Worm (Caenorhabditis elegans) whole organism, L3 larva: ENCODE measurements around the gene T05E12.3.

Source experiments
- ZK546.5 ChIP-seq: sonication (generic microtip); optimal IDR thresholded peaks from 2 replicates; lab custom pipeline; 2017; ENCODE audit warnings: missing biosample characterization, missing genetic modification characterization
- ama-1 ChIP-seq: fragments of 150-350 bp; optimal IDR thresholded peaks from 2 replicates; lab custom pipeline; 2018
- ceh-16 ChIP-seq: sonication (generic microtip); optimal IDR thresholded peaks from 2 replicates; lab custom pipeline; 2017; ENCODE audit warnings: missing biosample characterization, missing genetic modification characterization
- ceh-82 ChIP-seq: fragments of 150-350 bp; optimal IDR thresholded peaks from 2 replicates; lab custom pipeline; 2014; ENCODE audit warnings: missing biosample characterization, missing genetic modification characterization
- ceh-9 ChIP-seq: sonication (generic microtip); optimal IDR thresholded peaks from 2 replicates; lab custom pipeline; 2018; ENCODE audit warnings: missing biosample characterization, missing genetic modification characterization
- daf-12 ChIP-seq: fragments of 150-350 bp; optimal IDR thresholded peaks from 2 replicates; lab custom pipeline; 2014; ENCODE audit warnings: missing biosample characterization, missing genetic modification reagents, missing genetic modification characterization
- egl-27 ChIP-seq: sonication (generic microtip); optimal IDR thresholded peaks from 4 replicates; lab custom pipeline; 2017; ENCODE audit warnings: missing biosample characterization, missing genetic modification reagents, missing genetic modification characterization
- elt-1 ChIP-seq: fragments of 150-350 bp; optimal IDR thresholded peaks from 2 replicates; lab custom pipeline; 2014; ENCODE audit warnings: missing biosample characterization, missing genetic modification characterization
- elt-2 ChIP-seq: sonication (generic microtip); optimal IDR thresholded peaks from 2 replicates; lab custom pipeline; 2016; ENCODE audit warnings: missing genetic modification reagents, mild to moderate bottlenecking, missing genetic modification characterization, missing compliant biosample characterization
- elt-3 ChIP-seq, 3 experiments: fragments of 150-350 bp in 1 of 3; sonication (generic microtip) in 2 of 3; optimal IDR thresholded peaks; 2 replicates in 2 of 3; 4 replicates in 1 of 3; lab custom pipeline; 2014 to 2017; ENCODE audit warnings: missing biosample characterization in 3 of 3, missing genetic modification characterization in 3 of 3
- fkh-2 ChIP-seq: fragments of 150-350 bp; optimal IDR thresholded peaks from 2 replicates; lab custom pipeline; 2014; ENCODE audit warnings: missing biosample characterization, missing genetic modification reagents, missing genetic modification characterization
- jun-1 ChIP-seq: fragments of 150-350 bp; optimal IDR thresholded peaks from 2 replicates; lab custom pipeline; 2014; ENCODE audit warnings: missing biosample characterization, missing genetic modification reagents, missing genetic modification characterization
- lin-39 ChIP-seq: fragments of 150-350 bp; optimal IDR thresholded peaks from 2 replicates; lab custom pipeline; 2018; ENCODE audit warnings: missing biosample characterization, missing genetic modification reagents, missing genetic modification characterization
- lsy-12 ChIP-seq: sonication (generic microtip); optimal IDR thresholded peaks from 2 replicates; lab custom pipeline; 2016; ENCODE audit warnings: mild to moderate bottlenecking, missing genetic modification characterization, missing compliant biosample characterization
- mdl-1 ChIP-seq: fragments of 150-350 bp; optimal IDR thresholded peaks from 2 replicates; lab custom pipeline; 2014; ENCODE audit warnings: missing biosample characterization, missing genetic modification characterization
- mml-1 ChIP-seq: fragments of 150-350 bp; sonication (generic microtip); optimal IDR thresholded peaks from 3 replicates; lab custom pipeline; 2014; ENCODE audit warnings: missing biosample characterization, missing genetic modification characterization
- nfya-1 ChIP-seq: sonication (generic microtip); optimal IDR thresholded peaks from 2 replicates; lab custom pipeline; 2017; ENCODE audit warnings: missing genetic modification characterization, mild to moderate bottlenecking, missing compliant biosample characterization, antibody characterized with exemption, moderate library complexity; ENCODE audit not compliant: insufficient read depth
- nhr-12 ChIP-seq: fragments of 150-350 bp; optimal IDR thresholded peaks from 2 replicates; lab custom pipeline; 2014; ENCODE audit warnings: missing biosample characterization, missing genetic modification characterization
- nhr-23 ChIP-seq: fragments of 150-350 bp; optimal IDR thresholded peaks from 2 replicates; lab custom pipeline; 2014; ENCODE audit warnings: missing biosample characterization, missing genetic modification reagents, missing genetic modification characterization
- nhr-237 ChIP-seq: fragments of 150-350 bp; optimal IDR thresholded peaks from 2 replicates; lab custom pipeline; 2014; ENCODE audit warnings: missing biosample characterization, missing genetic modification characterization
- nhr-25 ChIP-seq: sonication (generic microtip); optimal IDR thresholded peaks from 2 replicates; lab custom pipeline; 2017; ENCODE audit warnings: missing biosample characterization, missing genetic modification characterization
- nhr-28 ChIP-seq: fragments of 150-350 bp; optimal IDR thresholded peaks from 2 replicates; lab custom pipeline; 2014; ENCODE audit warnings: missing biosample characterization, missing genetic modification characterization
- nhr-43 ChIP-seq: sonication (generic microtip); optimal IDR thresholded peaks from 2 replicates; lab custom pipeline; 2016; ENCODE audit warnings: mild to moderate bottlenecking, missing genetic modification characterization, missing compliant biosample characterization; ENCODE audit not compliant: poor library complexity, severe bottlenecking
- nhr-67 ChIP-seq: fragments of 150-350 bp; optimal IDR thresholded peaks from 2 replicates; lab custom pipeline; 2014; ENCODE audit warnings: missing biosample characterization, missing genetic modification characterization
- nhr-76 ChIP-seq: fragments of 150-350 bp; sonication (generic microtip); optimal IDR thresholded peaks from 5 replicates; lab custom pipeline; 2014; ENCODE audit warnings: missing biosample characterization, missing genetic modification characterization
- pha-4 ChIP-seq: fragments of 150-350 bp; optimal IDR thresholded peaks from 2 replicates; lab custom pipeline; 2014; ENCODE audit warnings: missing biosample characterization, missing genetic modification reagents, missing genetic modification characterization
- pqm-1 ChIP-seq: fragments of 150-350 bp; optimal IDR thresholded peaks from 2 replicates; lab custom pipeline; 2017; ENCODE audit warnings: missing biosample characterization, missing genetic modification characterization, inconsistent platforms
- skn-1 ChIP-seq: fragments of 150-350 bp; optimal IDR thresholded peaks from 2 replicates; lab custom pipeline; 2014; ENCODE audit warnings: missing biosample characterization, missing genetic modification characterization
- snpc-4 ChIP-seq: fragments of 150-350 bp; optimal IDR thresholded peaks from 2 replicates; lab custom pipeline; 2014; ENCODE audit warnings: missing biosample characterization, missing genetic modification characterization
- tbx-2 ChIP-seq: sonication (generic microtip); optimal IDR thresholded peaks from 2 replicates; lab custom pipeline; 2016; ENCODE audit warnings: mild to moderate bottlenecking, missing genetic modification characterization, missing compliant biosample characterization
- unc-62 ChIP-seq: fragments of 150-350 bp; sonication (generic microtip); optimal IDR thresholded peaks from 4 replicates; lab custom pipeline; 2014; ENCODE audit warnings: missing biosample characterization, missing genetic modification reagents, missing genetic modification characterization
- ztf-11 ChIP-seq: fragments of 150-350 bp; optimal IDR thresholded peaks from 2 replicates; lab custom pipeline; 2014; ENCODE audit warnings: missing biosample characterization, missing genetic modification characterization

The T05E12.3 gene

ce11 chrV:17089342-17089741 lies 11.6 kb upstream of the T05E12.3 start, which contains the start of gene T05E12.6:
Gene T05E12.6, minus strand, starts transcription at chrV:17089442.
- TF ChIP-seq elt-2 (peak; percentile 11), elt-1 (tag; lab: Kevin White, UChicago) (no peak)

- TF ChIP-seq skn-1 (no peak), pqm-1 (no peak), nhr-76 (tag; lab: Kevin White, UChicago) (no peak), nhr-25 (no peak), nhr-23 (no peak), lsy-12 (tag; lab: Kevin White, UChicago) (no peak), pha-4 (tag; lab: Kevin White, UChicago) (no peak), nhr-67 (tag; lab: Kevin White, UChicago) (no peak), mml-1 (tag; lab: Kevin White, UChicago) (no peak), nhr-237 (tag; lab: Kevin White, UChicago) (no peak), snpc-4 (tag; lab: Kevin White, UChicago) (no peak), daf-12 (tag; lab: Kevin White, UChicago) (no peak), ceh-16 (tag; lab: Kevin White, UChicago) (no peak), nhr-12 (tag; lab: Kevin White, UChicago) (no peak), lin-39 (tag; lab: Kevin White, UChicago) (no peak), elt-2 (no peak), ceh-82 (tag; lab: Kevin White, UChicago) (no peak), fkh-2 (tag; lab: Kevin White, UChicago) (no peak), ztf-11 (tag; lab: Kevin White, UChicago) (no peak), elt-3 (tag; optimal IDR thresholded peaks at IDR 0.05; lab: Kevin White, UChicago) (no peak)
Measured at ce11 chrV:17082718-17083117, 4.9 kb upstream of the T05E12.3 start, which contains the start of gene T05E12.9. Gene T05E12.9, minus strand, starts transcription at chrV:17082818.

ce11 chrV:17079795-17080194 lies 2.0 kb upstream of the T05E12.3 start, which contains the start of gene srw-20:
Gene srw-20, minus strand, starts transcription at chrV:17079895.
- TF ChIP-seq skn-1: no peak
- no peak for TF ChIP-seq unc-62 (GFP tag; lab: Kevin White, UChicago)
- no peak for TF ChIP-seq ceh-82 (tag; lab: Kevin White, UChicago)
- no peak for TF ChIP-seq nhr-237 (tag; lab: Kevin White, UChicago)
- TF ChIP-seq mdl-1 (tag; lab: Kevin White, UChicago): no peak
- no peak for TF ChIP-seq elt-2
- no peak for TF ChIP-seq jun-1 (tag; lab: Kevin White, UChicago)
- TF ChIP-seq nhr-25: no peak
- no peak for TF ChIP-seq fkh-2 (tag; lab: Kevin White, UChicago)
- TF ChIP-seq nhr-12 (tag; lab: Kevin White, UChicago): no peak
- TF ChIP-seq, all 47 proteins: peak for 0

- TF ChIP-seq nhr-76 (tag; lab: Kevin White, UChicago) (no peak), ceh-9 (tag; lab: Kevin White, UChicago) (no peak), unc-62 (GFP tag; lab: Kevin White, UChicago) (no peak), snpc-4 (tag; lab: Kevin White, UChicago) (no peak), nfya-1 (no peak), ztf-11 (tag; lab: Kevin White, UChicago) (no peak), skn-1 (no peak), tbx-2 (no peak), nhr-23 (no peak), lsy-12 (tag; lab: Kevin White, UChicago) (no peak), elt-3 (tag; optimal IDR thresholded peaks at IDR 0.05; lab: Kevin White, UChicago) (no peak), nhr-43 (tag; lab: Kevin White, UChicago) (no peak), nhr-28 (tag; lab: Kevin White, UChicago) (no peak), egl-27 (tag; lab: Kevin White, UChicago) (no peak), pqm-1 (no peak), elt-2 (no peak)
Measured at ce11 chrV:17075900-17076299, 1.9 kb downstream of the T05E12.3 start, which contains the start of gene str-125. Gene str-125, minus strand, starts transcription at chrV:17076000.

ce11 chrV:17071578-17071977 lies 6.2 kb downstream of the T05E12.3 start, which contains the start of gene srbc-14:
Gene srbc-14, minus strand, starts transcription at chrV:17071678.
- TF ChIP-seq nhr-25: no peak
- TF ChIP-seq nhr-237 (tag; lab: Kevin White, UChicago): no peak
- no peak for TF ChIP-seq ama-1 (lab: Kevin White, UChicago)
- TF ChIP-seq ztf-11 (tag; lab: Kevin White, UChicago): no peak
- no peak for TF ChIP-seq ceh-82 (tag; lab: Kevin White, UChicago)
- TF ChIP-seq ZK546.5 (tag; lab: Kevin White, UChicago): no peak
- no peak for TF ChIP-seq pqm-1
- no peak for TF ChIP-seq snpc-4 (tag; lab: Kevin White, UChicago)
